Worm (Caenorhabditis elegans) whole organism, L4 larva: ENCODE data around the gene T03F6.6.

Experiments used
- D1046.2 ChIP-seq: fragments of 200-800 bp; sonication (Bioruptor generic); IDR thresholded peaks from 2 replicates; pipeline ENCODE4 v1.3.6; 2022; ENCODE audit warnings: missing genetic modification characterization, missing compliant biosample characterization
- F26F4.8 ChIP-seq: fragments of 200-800 bp; sonication (Bioruptor generic); conservative IDR thresholded peaks from 2 replicates; pipeline ENCODE4 v1.3.6; 2022; ENCODE audit warnings: missing genetic modification characterization, missing compliant biosample characterization
- F37D6.2 ChIP-seq: sonication (generic microtip); optimal IDR thresholded peaks from 2 replicates; lab custom pipeline; 2016; ENCODE audit warnings: mild to moderate bottlenecking, missing genetic modification characterization, missing compliant biosample characterization
- F44E2.7 ChIP-seq: fragments of 200-800 bp; sonication (Bioruptor generic); IDR thresholded peaks from 2 replicates; pipeline ENCODE4 v2.1.2; 2022; ENCODE audit warnings: missing genetic modification characterization, missing compliant biosample characterization
- F49E8.2 ChIP-seq: sonication (generic microtip); optimal IDR thresholded peaks from 2 replicates; lab custom pipeline; 2016; ENCODE audit warnings: missing compliant biosample characterization, mild to moderate bottlenecking, missing genetic modification characterization, borderline replicate concordance
- T26A8.4 ChIP-seq: fragments of 200-800 bp; sonication (Bioruptor generic); IDR thresholded peaks from 2 replicates; pipeline ENCODE4 v1.3.6; 2022; ENCODE audit warnings: missing genetic modification characterization, missing compliant biosample characterization
- Y48G9A.11 ChIP-seq: fragments of 200-800 bp; sonication (Bioruptor generic); IDR thresholded peaks from 2 replicates; pipeline ENCODE4 v1.3.6; 2022; ENCODE audit warnings: missing genetic modification reagents, missing genetic modification characterization, missing compliant biosample characterization
- Y75B8A.6 ChIP-seq: fragments of 200-800 bp; sonication (Bioruptor generic); IDR thresholded peaks from 2 replicates; pipeline ENCODE4 v1.3.6; 2022; ENCODE audit warnings: missing genetic modification reagents, missing genetic modification characterization, missing compliant biosample characterization
- ZK337.2 ChIP-seq: fragments of 200-800 bp; sonication (Bioruptor generic); IDR thresholded peaks from 2 replicates; pipeline ENCODE4 v1.3.6; 2022; ENCODE audit warnings: missing genetic modification reagents, missing genetic modification characterization, missing compliant biosample characterization
- aha-1 ChIP-seq: fragments of 150-350 bp; peaks from one replicate; lab custom pipeline; 2014; ENCODE audit warnings: missing biosample characterization, missing genetic modification characterization
- ceh-44 ChIP-seq: fragments of 200-800 bp; sonication (Bioruptor generic); IDR thresholded peaks from 2 replicates; pipeline ENCODE4 v1.3.6; 2022; ENCODE audit warnings: missing genetic modification reagents, missing genetic modification characterization, missing compliant biosample characterization
- ctbp-1 ChIP-seq: fragments of 200-800 bp; sonication (Bioruptor generic); IDR thresholded peaks from 2 replicates; pipeline ENCODE4 v1.3.6; 2022; ENCODE audit warnings: missing genetic modification reagents, missing genetic modification characterization, missing compliant biosample characterization
- daf-12 ChIP-seq: fragments of 150-350 bp; optimal IDR thresholded peaks from 2 replicates; lab custom pipeline; 2014; ENCODE audit warnings: missing biosample characterization, missing genetic modification reagents, missing genetic modification characterization
- daf-8 ChIP-seq: fragments of 200-800 bp; sonication (Bioruptor generic); IDR thresholded peaks from 2 replicates; pipeline ENCODE4 v1.3.6; 2022; ENCODE audit warnings: missing genetic modification characterization, missing compliant biosample characterization
- dmd-6 ChIP-seq: fragments of 200-800 bp; sonication (Bioruptor generic); IDR thresholded peaks from 2 replicates; pipeline ENCODE4 v1.3.6; 2022; ENCODE audit warnings: missing genetic modification reagents, missing genetic modification characterization, missing compliant biosample characterization
- dpl-1 ChIP-seq: fragments of 150-350 bp; optimal IDR thresholded peaks from 2 replicates; lab custom pipeline; 2014; ENCODE audit warnings: missing biosample characterization, missing genetic modification reagents, missing genetic modification characterization
- egl-27 ChIP-seq: sonication (generic microtip); optimal IDR thresholded peaks from 3 replicates; lab custom pipeline; 2017; ENCODE audit warnings: missing biosample characterization, missing genetic modification reagents, missing genetic modification characterization
- hif-1 ChIP-seq, 2 experiments: sonication (generic microtip); optimal IDR thresholded peaks; 2 replicates each; lab custom pipeline; 2016 to 2017; ENCODE audit warnings: missing compliant biosample characterization in 2 of 2, missing genetic modification characterization in 2 of 2, missing genetic modification reagents in 2 of 2, missing genotype in 2 of 2, mild to moderate bottlenecking in 1 of 2
- hlh-30 ChIP-seq: sonication (generic microtip); optimal IDR thresholded peaks from 2 replicates; lab custom pipeline; 2017; ENCODE audit warnings: antibody characterized with exemption, mild to moderate bottlenecking, missing genetic modification characterization, missing compliant biosample characterization; ENCODE audit not compliant: insufficient read depth
- jun-1 ChIP-seq: fragments of 150-350 bp; optimal IDR thresholded peaks from 2 replicates; lab custom pipeline; 2014; ENCODE audit warnings: missing biosample characterization, missing genetic modification reagents, missing genetic modification characterization
- lin-13 ChIP-seq: fragments of 150-350 bp; optimal IDR thresholded peaks from 2 replicates; lab custom pipeline; 2014; ENCODE audit warnings: missing biosample characterization, missing genetic modification reagents, missing genetic modification characterization
- lin-29 ChIP-seq: fragments of 200-800 bp; sonication (Bioruptor generic); IDR thresholded peaks from 2 replicates; pipeline ENCODE4 v1.3.6; 2022; ENCODE audit warnings: missing genetic modification reagents, missing genetic modification characterization, missing compliant biosample characterization
- lin-38 ChIP-seq: fragments of 200-800 bp; sonication (Bioruptor generic); IDR thresholded peaks from 2 replicates; pipeline ENCODE4 v1.3.6; 2022; ENCODE audit warnings: missing genetic modification reagents, missing genetic modification characterization, missing compliant biosample characterization
- lsy-2 ChIP-seq, 2 experiments: fragments of 150-350 bp in 1 of 2; sonication (generic microtip) in 1 of 2; optimal IDR thresholded peaks; 2 replicates each; lab custom pipeline; 2014 to 2017; ENCODE audit warnings: missing biosample characterization in 2 of 2, missing genetic modification characterization in 2 of 2
- mdl-1 ChIP-seq, 2 experiments: fragments of 150-350 bp in 1 of 2; sonication (generic microtip) in 1 of 2; optimal IDR thresholded peaks; 2 replicates each; lab custom pipeline; 2014 to 2017; ENCODE audit warnings: missing biosample characterization in 2 of 2, missing genetic modification characterization in 2 of 2
- mep-1 ChIP-seq: fragments of 150-350 bp; sonication (generic microtip); optimal IDR thresholded peaks from 3 replicates; lab custom pipeline; 2014; ENCODE audit warnings: missing biosample characterization, missing genetic modification characterization
- mes-2 ChIP-seq: sonication (generic microtip); optimal IDR thresholded peaks from 2 replicates; lab custom pipeline; 2016; ENCODE audit warnings: missing genotype, mild to moderate bottlenecking, missing genetic modification characterization, missing compliant biosample characterization; ENCODE audit not compliant: poor library complexity, severe bottlenecking
- mxl-2 ChIP-seq: fragments of 200-800 bp; sonication (Bioruptor generic); conservative IDR thresholded peaks from 2 replicates; pipeline ENCODE4 v1.3.6; 2022; ENCODE audit warnings: missing genetic modification reagents, missing genetic modification characterization, missing compliant biosample characterization
- nhr-11 ChIP-seq: fragments of 150-350 bp; optimal IDR thresholded peaks from 2 replicates; lab custom pipeline; 2014; ENCODE audit warnings: missing biosample characterization, missing genetic modification characterization
- nhr-28 ChIP-seq: fragments of 150-350 bp; optimal IDR thresholded peaks from 2 replicates; lab custom pipeline; 2014; ENCODE audit warnings: missing biosample characterization, missing genetic modification characterization
- nhr-6 ChIP-seq: fragments of 150-350 bp; optimal IDR thresholded peaks from 2 replicates; lab custom pipeline; 2014; ENCODE audit warnings: missing biosample characterization, missing genetic modification characterization
- nhr-76 ChIP-seq: fragments of 150-350 bp; optimal IDR thresholded peaks from 2 replicates; lab custom pipeline; 2014; ENCODE audit warnings: missing biosample characterization, missing genetic modification characterization
- nhr-77 ChIP-seq: fragments of 150-350 bp; optimal IDR thresholded peaks from 2 replicates; lab custom pipeline; 2014; ENCODE audit warnings: missing biosample characterization, missing genetic modification characterization
- php-3 ChIP-seq: fragments of 200-800 bp; sonication (Bioruptor generic); IDR thresholded peaks from 2 replicates; pipeline ENCODE4 v1.3.6; 2022; ENCODE audit warnings: missing genetic modification reagents, missing genetic modification characterization, missing compliant biosample characterization
- pqm-1 ChIP-seq: sonication (generic microtip); optimal IDR thresholded peaks from 2 replicates; lab custom pipeline; 2017; ENCODE audit warnings: missing biosample characterization, missing genetic modification characterization
- saeg-2 ChIP-seq: fragments of 200-800 bp; sonication (Bioruptor generic); IDR thresholded peaks from 2 replicates; pipeline ENCODE4 v1.3.6; 2022; ENCODE audit warnings: missing genetic modification reagents, missing genetic modification characterization, missing compliant biosample characterization
- sdz-12 ChIP-seq: fragments of 200-800 bp; sonication (Bioruptor generic); optimal IDR thresholded peaks from 2 replicates; lab custom pipeline; 2018; ENCODE audit warnings: mild to moderate bottlenecking, missing genetic modification characterization, missing compliant biosample characterization
- skn-1 ChIP-seq: fragments of 150-350 bp; optimal IDR thresholded peaks from 2 replicates; lab custom pipeline; 2014; ENCODE audit warnings: missing biosample characterization, missing genetic modification characterization
- snpc-1.2 ChIP-seq: fragments of 200-800 bp; sonication (Bioruptor generic); IDR thresholded peaks from 2 replicates; pipeline ENCODE4 v1.3.6; 2022; ENCODE audit warnings: missing genetic modification reagents, missing genetic modification characterization, missing compliant biosample characterization
- snpc-4 ChIP-seq: fragments of 150-350 bp; optimal IDR thresholded peaks from 2 replicates; lab custom pipeline; 2014; ENCODE audit warnings: missing biosample characterization, missing genetic modification characterization
- spr-1 ChIP-seq: sonication (generic microtip); optimal IDR thresholded peaks from 2 replicates; lab custom pipeline; 2016; ENCODE audit warnings: mild to moderate bottlenecking, missing genetic modification characterization, missing compliant biosample characterization
- tag-97 ChIP-seq: fragments of 200-800 bp; sonication (Bioruptor generic); IDR thresholded peaks from 2 replicates; pipeline ENCODE4 v1.3.6; 2022; ENCODE audit warnings: missing genetic modification characterization, missing compliant biosample characterization
- unc-130 ChIP-seq: sonication (generic microtip); optimal IDR thresholded peaks from 2 replicates; lab custom pipeline; 2016; ENCODE audit warnings: missing genetic modification reagents, missing genetic modification characterization, missing compliant biosample characterization
- unc-62 ChIP-seq, 3 experiments: fragments of 150-350 bp in 1 of 3; sonication (generic microtip); optimal IDR thresholded peaks in 2 of 3; peaks in 1 of 3; 1 replicate in 1 of 3; 2 replicates in 2 of 3; lab custom pipeline; 2014 to 2017; ENCODE audit warnings: missing biosample characterization in 3 of 3, missing genetic modification characterization in 3 of 3, missing genetic modification reagents in 3 of 3, missing genotype in 1 of 3
- vab-7 ChIP-seq: fragments of 200-800 bp; sonication (Bioruptor generic); IDR thresholded peaks from 2 replicates; pipeline ENCODE4 v1.3.6; 2022; ENCODE audit warnings: missing genetic modification reagents, missing genetic modification characterization, missing compliant biosample characterization
- zip-11 ChIP-seq: fragments of 200-800 bp; sonication (Bioruptor generic); IDR thresholded peaks from 2 replicates; pipeline ENCODE4 v1.3.6; 2022; ENCODE audit warnings: missing genetic modification characterization, missing compliant biosample characterization

The T03F6.6 gene

ce11 chrIII:13423414-13423813 is 43.3 kb upstream of the T03F6.6 start, which contains the start of gene exo-1:
Gene exo-1, plus strand, starts transcription at chrIII:13423514.
- TF ChIP-seq mdl-1 (tag; optimal IDR thresholded peaks at IDR 0.05; lab: Kevin White, UChicago) (peak in 1 of 2 experiments; percentile 24), hlh-30 (tag; lab: Kevin White, UChicago) (peak; percentile 54), nhr-11 (tag; lab: Kevin White, UChicago) (peak; percentile 51), jun-1 (no peak), snpc-1.2 (GFP tag; lab: Robert Waterston, UW) (no peak), nhr-6 (tag; lab: Kevin White, UChicago) (peak; percentile 74), ceh-44 (GFP tag; lab: Robert Waterston, UW) (0 out of 2 replicates have a peak, but pooled peaks have one; percentile 29), vab-7 (GFP tag; lab: Robert Waterston, UW) (peak; percentile 28; the same call in 1 of the 2 replicates), mxl-2 (GFP tag; lab: Robert Waterston, UW) (no peak), lsy-2 (tag; optimal IDR thresholded peaks at IDR 0.05; lab: Kevin White, UChicago) (peak in 1 of 2 experiments; percentile 87), nhr-28 (tag; lab: Kevin White, UChicago) (peak; percentile 82), mes-2 (tag; lab: Kevin White, UChicago) (peak; percentile 96), lin-13 (GFP tag; lab: Kevin White, UChicago) (peak; percentile 25), hif-1 (tag; optimal IDR thresholded peaks at IDR 0.05; lab: Kevin White, UChicago) (peak in 1 of 2 experiments; percentile 82), snpc-4 (no peak), nhr-77 (peak; percentile 94), pqm-1 (tag; lab: Kevin White, UChicago) (peak; percentile 52), dpl-1 (GFP tag; lab: Kevin White, UChicago) (peak; percentile 86), mep-1 (tag; lab: Kevin White, UChicago) (peak; percentile 80), lin-38 (peak; percentile 94), saeg-2 (GFP tag; lab: Robert Waterston, UW) (no peak), unc-130 (GFP tag; lab: Kevin White, UChicago) (peak; percentile 87), D1046.2 (GFP tag; lab: Robert Waterston, UW) (0 out of 2 replicates have a peak, but pooled peaks have one; percentile 20), aha-1 (tag; lab: Kevin White, UChicago) (no peak)

- TF ChIP-seq daf-12 (tag; lab: Kevin White, UChicago) (no peak), Y48G9A.11 (GFP tag; lab: Robert Waterston, UW) (no peak), skn-1 (tag; lab: Kevin White, UChicago) (no peak), F44E2.7 (GFP tag; lab: Robert Waterston, UW) (no peak), nhr-76 (tag; lab: Kevin White, UChicago) (no peak), dmd-6 (GFP tag; lab: Robert Waterston, UW) (no peak), egl-27 (no peak), daf-8 (GFP tag; lab: Robert Waterston, UW) (no peak), unc-62 (GFP tag; optimal IDR thresholded peaks at IDR 0.05 in 1 of 2; lab: Kevin White, UChicago) (no peak), unc-62 (tag; optimal IDR thresholded peaks at IDR 0.05; lab: Kevin White, UChicago) (no peak), ZK337.2 (GFP tag; lab: Robert Waterston, UW) (no peak), tag-97 (GFP tag; lab: Robert Waterston, UW) (no peak), F37D6.2 (tag; lab: Kevin White, UChicago) (no peak), ctbp-1 (GFP tag; lab: Robert Waterston, UW) (no peak), lin-29 (GFP tag; lab: Robert Waterston, UW) (no peak)
These were observed 38.9 kb upstream of the T03F6.6 start for ce11 chrIII:13418975-13419374.

ce11 chrIII:13411202-13411601 is 31.1 kb upstream of the T03F6.6 start:
- TF ChIP-seq php-3 (GFP tag; lab: Robert Waterston, UW), result no peak
- TF ChIP-seq spr-1 (tag; lab: Kevin White, UChicago), result peak; percentile 9
- no peak for TF ChIP-seq nhr-6 (tag; lab: Kevin White, UChicago)
- no peak for TF ChIP-seq nhr-28 (tag; lab: Kevin White, UChicago)
- TF ChIP-seq F26F4.8, result 0 out of 2 replicates have a peak, but pooled peaks have one; percentile 31
- TF ChIP-seq egl-27, result no peak
- TF ChIP-seq sdz-12, result no peak
- no peak for TF ChIP-seq saeg-2 (GFP tag; lab: Robert Waterston, UW)
- TF ChIP-seq Y75B8A.6 (GFP tag; lab: Robert Waterston, UW), result 0 out of 2 replicates have a peak, but pooled peaks have one; percentile 28
- peak; percentile 28 for TF ChIP-seq F49E8.2 (tag; lab: Kevin White, UChicago)
- no peak for TF ChIP-seq mdl-1 (tag; optimal IDR thresholded peaks at IDR 0.05; lab: Kevin White, UChicago)
- TF ChIP-seq snpc-4, result no peak
- no peak for TF ChIP-seq hif-1 (tag; optimal IDR thresholded peaks at IDR 0.05; lab: Kevin White, UChicago)
- TF ChIP-seq daf-8 (GFP tag; lab: Robert Waterston, UW), result no peak
- TF ChIP-seq nhr-76 (tag; lab: Kevin White, UChicago), result no peak
- peak; percentile 62; the same call in 1 of the 2 replicates for TF ChIP-seq vab-7 (GFP tag; lab: Robert Waterston, UW)
- no peak for TF ChIP-seq zip-11 (GFP tag; lab: Robert Waterston, UW)
- TF ChIP-seq ceh-44 (GFP tag; lab: Robert Waterston, UW), result peak; percentile 41; the same call in 1 of the 2 replicates
- 0 out of 2 replicates have a peak, but pooled peaks have one; percentile 30 for TF ChIP-seq T26A8.4
